Fruit fly (Drosophila melanogaster) whole organism, embryonic: ENCODE measurements around the gene CG11149.

Experiments
- CG1602 ChIP-seq: fragments of 200-800 bp; sonication (Bioruptor generic); optimal IDR thresholded peaks from 3 replicates; lab custom pipeline; 2016; ENCODE audit warnings: missing biosample characterization, missing genetic modification characterization
- inv ChIP-seq: fragments of 200-800 bp; sonication (Bioruptor generic); IDR thresholded peaks from 2 replicates; pipeline ENCODE4 v1.3.6; 2022; ENCODE audit warnings: missing biosample characterization, missing genetic modification characterization; ENCODE audit not compliant: partially characterized antibody
- usp ChIP-seq: fragments of >200 bp; optimal IDR thresholded peaks from 2 replicates; lab custom pipeline; 2017; ENCODE audit warnings: missing biosample characterization, missing genetic modification characterization

DNA sequence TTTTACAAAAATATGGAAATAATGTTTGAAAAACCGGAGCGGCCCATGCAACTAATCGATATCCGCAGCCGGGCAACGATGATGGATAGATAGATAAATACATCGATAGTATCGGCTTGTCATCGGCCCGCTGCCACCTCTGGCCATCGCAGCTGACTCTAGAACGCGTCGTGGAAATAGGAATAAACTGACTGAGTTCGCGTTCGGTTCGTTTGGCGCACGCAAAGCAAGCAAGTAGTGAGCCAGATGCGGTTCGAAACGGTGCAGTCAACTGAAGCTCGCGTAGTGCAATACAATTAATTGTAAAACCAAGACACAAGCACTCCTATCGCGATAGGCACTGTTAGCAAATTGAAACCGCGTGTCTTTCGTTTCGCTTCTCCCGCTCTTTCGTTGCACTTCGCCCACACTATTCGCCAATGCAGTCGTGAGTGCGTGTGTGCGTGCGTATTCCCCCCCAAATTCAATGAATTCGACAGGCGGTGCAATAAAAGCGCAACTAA is 3.9 kb upstream of the CG11149 start, which contains the start of gene CG11030:
- TF ChIP-seq CG1602 (GFP tag; lab: Kevin White, UChicago) (no peak), usp (GFP tag; lab: Kevin White, UChicago) (no peak), inv (peak; percentile 99)
